Fruit fly (Drosophila melanogaster) Kc167 (cell line): ENCODE results near the gene CG14694.

Source experiments
- Myc ChIP-seq: fragments of >200 bp; optimal IDR thresholded peaks from 2 replicates; lab custom pipeline; 2017; ENCODE audit warnings: missing external identifiers
- Sin3A ChIP-seq: fragments of >200 bp; optimal IDR thresholded peaks from 2 replicates; lab custom pipeline; 2018; ENCODE audit warnings: missing external identifiers
- h ChIP-seq: fragments of >200 bp; optimal IDR thresholded peaks from 3 replicates; lab custom pipeline; 2018; ENCODE audit warnings: missing external identifiers
- insv ChIP-seq: fragments of >200 bp; optimal IDR thresholded peaks from 3 replicates; lab custom pipeline; 2018; ENCODE audit warnings: missing external identifiers
- psq ChIP-seq: fragments of >200 bp; optimal IDR thresholded peaks from 2 replicates; lab custom pipeline; 2017; ENCODE audit warnings: missing external identifiers
- ttk ChIP-seq: sonication (Bioruptor generic); optimal IDR thresholded peaks from 2 replicates; lab custom pipeline; 2017; ENCODE audit warnings: missing external identifiers

DNA sequence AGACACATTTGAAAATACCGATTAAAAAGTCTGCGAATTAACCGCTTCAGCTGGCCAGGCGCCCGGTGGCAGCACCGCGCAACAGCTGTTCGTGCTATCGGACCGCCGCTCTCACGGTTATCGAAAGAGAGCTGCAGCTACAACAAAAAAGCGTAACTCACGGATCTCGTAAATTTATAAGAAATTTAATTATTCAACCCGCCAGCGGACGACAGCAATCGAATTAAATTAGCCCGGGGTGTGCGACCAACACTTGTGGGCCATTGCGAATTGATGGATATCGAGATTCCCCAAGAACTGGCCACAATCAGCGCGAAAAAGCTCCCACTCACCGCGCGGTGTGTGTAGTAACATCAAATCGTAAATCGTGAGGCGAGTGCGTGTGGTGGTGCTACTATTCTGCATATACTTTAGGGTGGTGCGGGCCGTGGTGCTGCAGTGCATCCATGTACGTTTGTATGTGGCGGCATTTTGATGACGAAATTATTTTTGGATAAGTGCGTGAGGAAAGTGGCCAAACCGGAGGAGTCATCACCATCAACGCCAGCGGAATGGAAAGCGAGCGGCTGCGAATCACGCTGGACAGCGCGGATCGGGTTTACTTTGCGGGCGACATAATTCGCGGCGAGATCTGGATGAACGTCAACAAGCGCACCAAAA lies 25.9 kb upstream of the CG14694 start, which contains the start of gene Leash:
- TF ChIP-seq h, result no peak
- no peak for TF ChIP-seq Sin3A
- TF ChIP-seq psq, result no peak
- no peak for TF ChIP-seq Myc (lab: Kevin White, UChicago)
- no peak for TF ChIP-seq ttk (lab: Kevin White, UChicago)
- TF ChIP-seq insv (lab: Kevin White, UChicago), result no peak
